Worm (Caenorhabditis elegans): ENCODE measurements around the gene C47E12.10.

The C47E12.10 gene

DNA sequence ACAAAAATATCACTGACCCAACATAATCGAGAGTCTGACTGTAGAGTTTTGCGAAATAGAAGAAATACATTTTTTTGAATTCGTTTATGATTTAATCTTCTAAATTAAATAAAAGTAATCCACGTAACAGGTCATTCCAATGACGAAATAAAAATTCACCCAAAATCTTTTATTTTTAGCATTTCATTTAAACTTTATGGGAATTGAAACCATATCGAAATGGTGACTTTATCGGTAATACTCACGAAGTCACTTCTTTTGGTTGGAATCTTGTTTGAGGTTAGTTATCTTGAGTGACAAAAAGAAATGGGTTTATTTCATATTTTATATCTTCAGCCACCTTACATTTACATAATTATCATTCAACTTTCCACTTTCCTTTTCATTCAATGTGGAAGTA lies at the start of gene C47E12.10, which contains the start of gene C47E12.12:
Gene C47E12.10, plus strand, starts transcription at position 172 of the 400 bp plus-strand sequence.
Gene C47E12.12, minus strand, starts transcription at position 101 of the 400 bp plus-strand sequence.
- TF ChIP-seq aly-1 (tag; optimal IDR thresholded peaks at IDR 0.05) (no peak), ceh-36 (tag; optimal IDR thresholded peaks at IDR 0.05) (no peak), ceh-13 (GFP tag; optimal IDR thresholded peaks at IDR 0.05) (no peak), ama-1 (optimal IDR thresholded peaks at IDR 0.05) (no peak), hmg-4 (GFP tag; optimal IDR thresholded peaks at IDR 0.05) (no peak), scrt-1 (GFP tag; IDR thresholded peaks at IDR 0.05) (no peak), pes-1 (GFP tag; IDR thresholded peaks at IDR 0.05) (no peak), B0310.2 (tag; optimal IDR thresholded peaks at IDR 0.05) (no peak), tbx-11 (GFP tag; IDR thresholded peaks at IDR 0.05) (no peak), ets-7 (tag; optimal IDR thresholded peaks at IDR 0.05) (no peak), tbx-37 (GFP tag; conservative IDR thresholded peaks at IDR 0.05) (no peak), F13C5.2 (tag; optimal IDR thresholded peaks at IDR 0.05) (no peak), hnd-1 (tag; optimal IDR thresholded peaks at IDR 0.05) (no peak)

DNA sequence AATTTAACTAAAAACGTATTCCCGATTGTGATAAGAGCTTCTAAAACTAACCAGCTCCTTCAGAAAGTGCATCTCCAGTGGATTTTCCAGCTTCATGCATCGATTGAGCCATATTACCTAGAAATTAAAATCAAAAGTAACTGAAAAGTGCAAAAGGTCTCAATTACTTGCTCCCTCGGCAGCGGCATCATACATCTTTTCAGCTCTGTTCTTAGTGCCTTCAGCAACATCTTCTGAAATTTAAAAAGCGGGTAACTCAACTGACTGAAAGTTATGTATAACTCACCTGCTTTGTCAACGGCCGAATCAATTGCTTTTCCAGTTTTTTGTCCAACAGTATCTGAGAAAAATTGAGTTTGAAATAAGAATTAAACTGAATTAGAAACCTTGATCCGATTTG lies 48.2 kb upstream of the C47E12.10 start:
- TF ChIP-seq tbx-37 (GFP tag; conservative IDR thresholded peaks at IDR 0.05) (no peak), ceh-36 (tag; optimal IDR thresholded peaks at IDR 0.05) (no peak), tbx-11 (GFP tag; IDR thresholded peaks at IDR 0.05) (no peak), hmbx-1 (tag; optimal IDR thresholded peaks at IDR 0.05) (no peak), tra-4 (tag; optimal IDR thresholded peaks at IDR 0.05) (no peak), hnd-1 (tag; optimal IDR thresholded peaks at IDR 0.05) (no peak), F13C5.2 (tag; optimal IDR thresholded peaks at IDR 0.05) (no peak), B0310.2 (tag; optimal IDR thresholded peaks at IDR 0.05) (no peak), pes-1 (GFP tag; IDR thresholded peaks at IDR 0.05) (no peak), aly-1 (tag; optimal IDR thresholded peaks at IDR 0.05) (no peak), ets-7 (tag; optimal IDR thresholded peaks at IDR 0.05) (no peak), ama-1 (optimal IDR thresholded peaks at IDR 0.05) (no peak), sea-1 (GFP tag; conservative IDR thresholded peaks at IDR 0.05) (no peak), hmg-4 (GFP tag; optimal IDR thresholded peaks at IDR 0.05) (no peak), scrt-1 (GFP tag; IDR thresholded peaks at IDR 0.05) (no peak), flt-1 (GFP tag; IDR thresholded peaks at IDR 0.05) (no peak), ceh-13 (GFP tag; optimal IDR thresholded peaks at IDR 0.05) (no peak)

DNA sequence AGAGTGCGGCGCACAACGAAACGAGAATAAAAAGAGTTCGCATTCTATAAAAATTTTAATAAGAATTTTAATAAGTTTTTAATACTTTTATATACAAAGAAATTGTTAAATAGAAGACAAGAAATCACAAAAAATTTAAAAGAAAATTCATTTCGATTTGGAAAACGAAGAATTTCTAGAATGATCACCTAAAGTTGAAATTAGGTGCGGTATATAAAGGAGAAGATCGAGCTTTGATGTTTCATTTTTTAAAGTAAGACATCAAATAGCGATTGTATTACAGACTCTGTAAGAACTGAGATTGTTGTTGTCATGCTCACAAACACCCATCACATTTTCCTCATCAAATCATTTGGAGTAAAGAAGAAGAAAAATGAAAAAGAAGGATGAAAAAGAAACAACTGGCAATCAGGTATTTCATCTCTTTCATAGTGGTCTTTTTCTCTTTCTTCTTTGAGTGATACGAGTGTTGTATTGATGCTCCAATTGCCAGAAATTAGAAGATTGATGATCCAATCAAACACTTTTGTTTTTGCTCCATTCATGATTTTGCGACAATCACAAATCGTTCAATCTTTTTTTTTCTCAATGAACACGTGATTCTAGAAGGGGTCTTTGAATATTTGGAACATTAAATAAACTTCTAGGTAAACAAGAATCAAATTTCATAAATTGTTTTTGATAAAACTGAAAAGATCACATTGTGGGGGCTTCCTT lies 44.3 kb upstream of the C47E12.10 start, which contains the start of gene dur-1:
Gene dur-1, minus strand, starts transcription at position 51 of the 717 bp plus-strand sequence.
- TF ChIP-seq tra-4 (tag; optimal IDR thresholded peaks at IDR 0.05) (no peak), hnd-1 (tag; optimal IDR thresholded peaks at IDR 0.05) (no peak), ets-7 (tag; optimal IDR thresholded peaks at IDR 0.05) (no peak), B0310.2 (tag; optimal IDR thresholded peaks at IDR 0.05) (no peak), F13C5.2 (tag; optimal IDR thresholded peaks at IDR 0.05) (no peak), sea-1 (GFP tag; conservative IDR thresholded peaks at IDR 0.05) (no peak), ceh-13 (GFP tag; optimal IDR thresholded peaks at IDR 0.05) (no peak), hmbx-1 (tag; optimal IDR thresholded peaks at IDR 0.05) (no peak), ama-1 (optimal IDR thresholded peaks at IDR 0.05) (no peak), ceh-36 (tag; optimal IDR thresholded peaks at IDR 0.05) (no peak), aly-1 (tag; optimal IDR thresholded peaks at IDR 0.05) (no peak), scrt-1 (GFP tag; IDR thresholded peaks at IDR 0.05) (no peak), tbx-11 (GFP tag; IDR thresholded peaks at IDR 0.05) (no peak), pes-1 (GFP tag; IDR thresholded peaks at IDR 0.05) (no peak)

DNA sequence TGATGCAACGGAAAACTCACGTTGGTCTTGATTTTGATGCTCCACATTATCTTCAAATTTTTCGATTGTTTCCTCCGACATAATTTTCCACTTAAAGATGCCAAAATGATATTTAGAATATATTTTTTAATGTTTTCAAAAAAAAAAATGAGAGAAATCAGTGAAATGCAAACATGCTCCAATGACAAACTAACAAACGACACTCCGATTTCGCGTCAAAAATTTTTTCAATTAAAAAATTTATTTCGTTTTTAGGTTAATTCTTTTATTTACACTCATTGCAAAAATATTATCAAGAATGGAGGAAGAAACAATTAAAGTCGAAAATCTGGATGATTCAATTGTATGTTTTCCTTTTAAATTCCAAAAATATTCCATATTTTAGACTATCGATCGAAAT lies 40.5 kb upstream of the C47E12.10 start, which contains the start of the genes trmt-10A and F25H8.2:
Gene trmt-10A, minus strand, starts transcription at position 159 of the 400 bp plus-strand sequence.
Gene F25H8.2, plus strand, starts transcription at position 181 of the 400 bp plus-strand sequence.
- TF ChIP-seq B0310.2 (tag; optimal IDR thresholded peaks at IDR 0.05) (no peak), tbx-37 (GFP tag; conservative IDR thresholded peaks at IDR 0.05) (no peak), aly-1 (tag; optimal IDR thresholded peaks at IDR 0.05) (no peak), ceh-36 (tag; optimal IDR thresholded peaks at IDR 0.05) (no peak), ama-1 (optimal IDR thresholded peaks at IDR 0.05) (no peak), flt-1 (GFP tag; IDR thresholded peaks at IDR 0.05) (no peak), scrt-1 (GFP tag; IDR thresholded peaks at IDR 0.05) (no peak), hmbx-1 (tag; optimal IDR thresholded peaks at IDR 0.05) (no peak)

DNA sequence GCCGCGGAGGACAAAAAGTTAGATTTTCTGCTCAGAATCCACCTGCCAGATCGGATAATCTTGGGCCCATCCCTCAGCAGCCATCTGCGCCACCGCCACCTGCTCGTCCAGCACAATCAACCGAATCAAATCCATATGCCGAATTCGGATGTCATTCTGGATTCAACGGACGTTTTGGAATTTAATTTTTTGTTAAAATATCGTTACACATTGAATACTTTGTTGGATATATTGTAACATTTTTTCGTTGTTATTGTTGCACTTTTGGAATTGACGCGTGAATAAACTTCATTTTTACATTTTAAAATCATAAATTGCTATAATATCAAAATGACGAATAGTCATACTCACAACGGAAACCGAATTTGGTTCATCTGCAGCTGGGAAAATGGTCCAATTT lies 39.0 kb upstream of the C47E12.10 start, which contains the start of gene spe-29:
Gene spe-29, plus strand, starts transcription at position 301 of the 400 bp plus-strand sequence.
- TF ChIP-seq B0310.2 (tag; optimal IDR thresholded peaks at IDR 0.05) (no peak), ama-1 (optimal IDR thresholded peaks at IDR 0.05) (no peak), pes-1 (GFP tag; IDR thresholded peaks at IDR 0.05) (no peak), hmbx-1 (tag; optimal IDR thresholded peaks at IDR 0.05) (no peak), tra-4 (tag; optimal IDR thresholded peaks at IDR 0.05) (no peak), hnd-1 (tag; optimal IDR thresholded peaks at IDR 0.05) (no peak), tbx-11 (GFP tag; IDR thresholded peaks at IDR 0.05) (no peak), flt-1 (GFP tag; IDR thresholded peaks at IDR 0.05) (no peak)

DNA sequence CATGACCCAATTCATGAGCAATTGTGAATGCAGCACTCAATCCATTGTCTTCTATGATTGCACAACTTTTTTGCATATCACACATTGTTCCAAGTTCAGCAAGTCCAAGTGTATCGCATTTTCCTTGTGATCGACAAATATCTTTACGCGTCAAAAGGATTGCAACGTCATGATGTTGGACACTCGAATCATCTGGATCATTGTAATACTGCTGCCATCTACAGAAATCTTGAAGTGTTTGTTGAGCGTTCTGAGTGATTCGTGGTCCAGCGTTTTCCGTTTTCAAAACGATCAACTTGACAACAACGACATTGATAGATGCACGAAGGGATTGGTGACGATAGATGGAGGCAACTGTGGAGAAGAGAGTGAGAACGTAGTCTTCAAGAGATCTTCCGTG lies 29.4 kb upstream of the C47E12.10 start:
- TF ChIP-seq ets-7 (tag; optimal IDR thresholded peaks at IDR 0.05) (no peak), ceh-36 (tag; optimal IDR thresholded peaks at IDR 0.05) (no peak), scrt-1 (GFP tag; IDR thresholded peaks at IDR 0.05) (no peak), B0310.2 (tag; optimal IDR thresholded peaks at IDR 0.05) (no peak), tra-4 (tag; optimal IDR thresholded peaks at IDR 0.05) (no peak), ceh-13 (GFP tag; optimal IDR thresholded peaks at IDR 0.05) (no peak), sea-1 (GFP tag; conservative IDR thresholded peaks at IDR 0.05) (no peak), pes-1 (GFP tag; IDR thresholded peaks at IDR 0.05) (no peak), aly-1 (tag; optimal IDR thresholded peaks at IDR 0.05) (no peak), hmbx-1 (tag; optimal IDR thresholded peaks at IDR 0.05) (no peak), hmg-4 (GFP tag; optimal IDR thresholded peaks at IDR 0.05) (no peak), ama-1 (optimal IDR thresholded peaks at IDR 0.05) (no peak)

DNA sequence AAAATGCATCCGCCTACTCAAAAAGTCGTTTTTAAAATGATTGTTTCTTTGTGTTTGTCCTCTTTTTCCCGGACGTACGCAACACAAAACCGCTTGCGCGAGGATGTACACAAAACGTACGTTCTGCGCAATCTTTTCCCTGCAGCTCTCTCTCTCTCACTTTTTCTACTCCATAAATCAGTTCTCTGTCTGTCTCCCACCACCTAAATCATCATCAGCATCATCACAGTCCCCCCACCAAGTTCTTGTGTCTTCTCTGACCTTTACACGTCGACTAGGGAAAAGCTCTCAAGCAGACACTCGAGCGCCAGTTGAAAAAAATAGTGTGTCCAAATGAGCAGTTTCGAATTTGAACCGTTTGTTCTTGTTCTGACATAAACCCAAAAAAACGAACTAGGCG lies 28.3 kb upstream of the C47E12.10 start:
- no peak for TF ChIP-seq tra-4 (tag; optimal IDR thresholded peaks at IDR 0.05)
- no peak for TF ChIP-seq sea-1 (GFP tag; conservative IDR thresholded peaks at IDR 0.05)
- TF ChIP-seq B0310.2 (tag; optimal IDR thresholded peaks at IDR 0.05), result no peak
- no peak for TF ChIP-seq tbx-11 (GFP tag; IDR thresholded peaks at IDR 0.05)
- no peak for TF ChIP-seq ama-1 (optimal IDR thresholded peaks at IDR 0.05)
- TF ChIP-seq scrt-1 (GFP tag; IDR thresholded peaks at IDR 0.05), result no peak
- no peak for TF ChIP-seq ets-7 (tag; optimal IDR thresholded peaks at IDR 0.05)
- no peak for TF ChIP-seq ceh-36 (tag; optimal IDR thresholded peaks at IDR 0.05)
- no peak for TF ChIP-seq hmg-4 (GFP tag; optimal IDR thresholded peaks at IDR 0.05)
